Worm (Caenorhabditis elegans): ENCODE data around the gene F07G6.10.

ce11 chrX:1720359-1720758 is 17.3 kb upstream of the F07G6.10 start, which contains the start of gene F07G6.8:
- TF ChIP-seq nhr-76 (tag; optimal IDR thresholded peaks at IDR 0.05) (no peak), nhr-43 (tag; optimal IDR thresholded peaks at IDR 0.05; ENCODE audit: poor library complexity, severe bottlenecking) (no peak), ztf-11 (tag; optimal IDR thresholded peaks at IDR 0.05) (no peak), egl-27 (tag; optimal IDR thresholded peaks at IDR 0.05) (no peak), aly-2 (tag; optimal IDR thresholded peaks at IDR 0.05) (no peak), nfya-1 (tag; optimal IDR thresholded peaks at IDR 0.05; ENCODE audit: insufficient read depth) (no peak), fkh-10 (GFP tag; optimal IDR thresholded peaks at IDR 0.05) (no peak), nhr-11 (tag; optimal IDR thresholded peaks at IDR 0.05) (no peak), lin-39 (tag; optimal IDR thresholded peaks at IDR 0.05) (no peak), ztf-4 (tag; optimal IDR thresholded peaks at IDR 0.05) (no peak), snpc-4 (tag; optimal IDR thresholded peaks at IDR 0.05) (no peak), nhr-12 (tag; optimal IDR thresholded peaks at IDR 0.05) (no peak), unc-62 (GFP tag; optimal IDR thresholded peaks at IDR 0.05) (no peak)

Data from whole organism, L3 larva.